Fruit fly (Drosophila melanogaster): ENCODE measurements around the gene CG9109.

dm6 chr2L:5986940-5987339, 47.3 kb downstream of the CG9109 start:
- TF ChIP-seq CG34367 (tag; optimal IDR thresholded peaks at IDR 0.05) = no peak
- no peak for TF ChIP-seq CG13204 (GFP tag; optimal IDR thresholded peaks at IDR 0.05)
- no peak for TF ChIP-seq Pif1B (GFP tag; optimal IDR thresholded peaks at IDR 0.05)
- no peak for TF ChIP-seq Ets98B (GFP tag; IDR thresholded peaks at IDR 0.05)
- TF ChIP-seq EcR (GFP tag; optimal IDR thresholded peaks at IDR 0.05) = no peak
- TF ChIP-seq CG8301 (tag; optimal IDR thresholded peaks at IDR 0.05) = no peak
- TF ChIP-seq CG9948 (tag; optimal IDR thresholded peaks at IDR 0.05) = no peak
- TF ChIP-seq CG32121 (GFP tag; IDR thresholded peaks at IDR 0.05) = no peak
- TF ChIP-seq fd96Ca (GFP tag; IDR thresholded peaks at IDR 0.05) = no peak
- no peak for TF ChIP-seq CG17806 (tag; optimal IDR thresholded peaks at IDR 0.05)
- no peak for TF ChIP-seq CG10348 (GFP tag; IDR thresholded peaks at IDR 0.05)
- no peak for TF ChIP-seq CG4496 (GFP tag; IDR thresholded peaks at IDR 0.05)
- TF ChIP-seq CG14655 (GFP tag; optimal IDR thresholded peaks at IDR 0.05) = no peak
